Worm (Caenorhabditis elegans) whole organism, late embryonic: Measurements from ENCODE around the gene tag-297.
A peak's percentile ranks its signal among the peaks of the same experiment; 100 is the strongest.

Experiments used
- C08G9.2 ChIP-seq: sonication (generic microtip); optimal IDR thresholded peaks from 2 replicates; lab custom pipeline; 2016; ENCODE audit warnings: mild to moderate bottlenecking, missing genetic modification characterization, moderate library complexity, missing compliant biosample characterization
- C38D4.7 ChIP-seq: fragments of 200-800 bp; sonication (Bioruptor generic); optimal IDR thresholded peaks from 2 replicates; lab custom pipeline; 2018; ENCODE audit warnings: mild to moderate bottlenecking, missing genetic modification characterization, moderate library complexity, missing compliant biosample characterization
- F13H6.1 ChIP-seq: sonication (generic microtip); optimal IDR thresholded peaks from 2 replicates; lab custom pipeline; 2016; ENCODE audit warnings: missing genetic modification characterization, missing compliant biosample characterization
- Y22D7AL.16 ChIP-seq: sonication (generic microtip); optimal IDR thresholded peaks from 2 replicates; lab custom pipeline; 2016; ENCODE audit warnings: missing genetic modification characterization, missing compliant biosample characterization
- ahr-1 ChIP-seq: sonication (generic microtip); optimal IDR thresholded peaks from 2 replicates; lab custom pipeline; 2016; ENCODE audit warnings: missing genetic modification characterization, missing compliant biosample characterization
- ama-1 ChIP-seq: fragments of 150-350 bp; optimal IDR thresholded peaks from 2 replicates; lab custom pipeline; 2014
- ceh-14 ChIP-seq: sonication (generic microtip); optimal IDR thresholded peaks from 2 replicates; lab custom pipeline; 2016; ENCODE audit warnings: missing genotype, missing genetic modification characterization, missing compliant biosample characterization
- ceh-18 ChIP-seq: sonication (generic microtip); optimal IDR thresholded peaks from 2 replicates; lab custom pipeline; 2016; ENCODE audit warnings: missing genetic modification characterization, missing compliant biosample characterization
- ceh-2 ChIP-seq: sonication (generic microtip); optimal IDR thresholded peaks from 2 replicates; lab custom pipeline; 2016; ENCODE audit warnings: missing genotype, missing genetic modification characterization, missing compliant biosample characterization
- ceh-30 ChIP-seq: fragments of 150-350 bp; optimal IDR thresholded peaks from 2 replicates; lab custom pipeline; 2014; ENCODE audit warnings: missing biosample characterization, missing genetic modification characterization
- ceh-34 ChIP-seq: sonication (generic microtip); optimal IDR thresholded peaks from 2 replicates; lab custom pipeline; 2016; ENCODE audit warnings: mild to moderate bottlenecking, missing genetic modification characterization, missing compliant biosample characterization
- ceh-45 ChIP-seq: fragments of 200-800 bp; sonication (Bioruptor generic); IDR thresholded peaks from 2 replicates; pipeline ENCODE4 v1.3.6; 2022; ENCODE audit warnings: missing genetic modification reagents, missing genetic modification characterization, missing compliant biosample characterization
- ceh-6 ChIP-seq: fragments of 200-800 bp; sonication (Bioruptor generic); optimal IDR thresholded peaks from 2 replicates; lab custom pipeline; 2018; ENCODE audit warnings: mild to moderate bottlenecking, missing genetic modification characterization, missing compliant biosample characterization
- ceh-9 ChIP-seq: sonication (generic microtip); optimal IDR thresholded peaks from 2 replicates; lab custom pipeline; 2016; ENCODE audit warnings: mild to moderate bottlenecking, missing genetic modification characterization, inconsistent platforms, missing compliant biosample characterization
- che-1 ChIP-seq: sonication (generic microtip); optimal IDR thresholded peaks from 2 replicates; lab custom pipeline; 2016; ENCODE audit warnings: mild to moderate bottlenecking, missing genetic modification characterization, missing compliant biosample characterization
- elt-4 ChIP-seq: sonication (generic microtip); optimal IDR thresholded peaks from 2 replicates; lab custom pipeline; 2016; ENCODE audit warnings: missing genetic modification characterization, missing compliant biosample characterization
- ets-4 ChIP-seq: sonication (generic microtip); optimal IDR thresholded peaks from 2 replicates; lab custom pipeline; 2016; ENCODE audit warnings: missing genetic modification characterization, missing compliant biosample characterization
- eyg-1 ChIP-seq: sonication (generic microtip); optimal IDR thresholded peaks from 2 replicates; lab custom pipeline; 2016; ENCODE audit warnings: missing genotype, missing genetic modification characterization, missing compliant biosample characterization
- fax-1 ChIP-seq: sonication (generic microtip); optimal IDR thresholded peaks from 2 replicates; lab custom pipeline; 2016; ENCODE audit warnings: missing genotype, missing genetic modification characterization, missing compliant biosample characterization
- fkh-6 ChIP-seq: sonication (generic microtip); optimal IDR thresholded peaks from 2 replicates; lab custom pipeline; 2016; ENCODE audit warnings: missing genetic modification characterization, missing compliant biosample characterization
- gmeb-2 ChIP-seq: sonication (generic microtip); optimal IDR thresholded peaks from 2 replicates; lab custom pipeline; 2016; ENCODE audit warnings: missing genetic modification characterization, inconsistent platforms, missing compliant biosample characterization
- hlh-13 ChIP-seq: fragments of 200-800 bp; sonication (Bioruptor generic); optimal IDR thresholded peaks from 2 replicates; lab custom pipeline; 2018; ENCODE audit warnings: mild to moderate bottlenecking, missing genetic modification characterization, missing compliant biosample characterization
- hlh-30 ChIP-seq: sonication (generic microtip); optimal IDR thresholded peaks from 2 replicates; lab custom pipeline; 2017; ENCODE audit warnings: antibody characterized with exemption, missing genetic modification characterization, missing compliant biosample characterization; ENCODE audit not compliant: insufficient read depth
- hlh-6 ChIP-seq: sonication (generic microtip); optimal IDR thresholded peaks from 2 replicates; lab custom pipeline; 2016; ENCODE audit warnings: missing genotype, missing genetic modification characterization, missing compliant biosample characterization
- nfya-1 ChIP-seq: sonication (generic microtip); optimal IDR thresholded peaks from 2 replicates; lab custom pipeline; 2017; ENCODE audit warnings: missing genetic modification characterization, mild to moderate bottlenecking, missing compliant biosample characterization, antibody characterized with exemption, moderate library complexity
- nhr-11 ChIP-seq: fragments of 150-350 bp; optimal IDR thresholded peaks from 2 replicates; lab custom pipeline; 2014; ENCODE audit warnings: missing biosample characterization, missing genetic modification characterization
- nhr-232 ChIP-seq: sonication (generic microtip); optimal IDR thresholded peaks from 2 replicates; lab custom pipeline; 2016; ENCODE audit warnings: missing genetic modification characterization, missing compliant biosample characterization
- npax-4 ChIP-seq: sonication (generic microtip); optimal IDR thresholded peaks from 2 replicates; lab custom pipeline; 2016; ENCODE audit warnings: missing genetic modification characterization, missing compliant biosample characterization
- pat-9 ChIP-seq: fragments of 200-800 bp; sonication (Bioruptor generic); optimal IDR thresholded peaks from 2 replicates; lab custom pipeline; 2018; ENCODE audit warnings: mild to moderate bottlenecking, missing genetic modification characterization, moderate library complexity, missing compliant biosample characterization
- pax-1 ChIP-seq: fragments of 150-350 bp; optimal IDR thresholded peaks from 2 replicates; lab custom pipeline; 2014; ENCODE audit warnings: missing biosample characterization, missing genetic modification characterization
- ref-2 ChIP-seq: sonication (generic microtip); optimal IDR thresholded peaks from 2 replicates; lab custom pipeline; 2016; ENCODE audit warnings: missing genetic modification characterization, missing compliant biosample characterization
- rnt-1 ChIP-seq: sonication (generic microtip); optimal IDR thresholded peaks from 2 replicates; lab custom pipeline; 2016; ENCODE audit warnings: missing genetic modification characterization, missing compliant biosample characterization
- sdc-2 ChIP-seq: sonication (generic microtip); optimal IDR thresholded peaks from 2 replicates; lab custom pipeline; 2016; ENCODE audit warnings: missing genotype, missing genetic modification characterization, missing compliant biosample characterization
- sox-4 ChIP-seq: sonication (generic microtip); optimal IDR thresholded peaks from 2 replicates; lab custom pipeline; 2017; ENCODE audit warnings: mild to moderate bottlenecking, missing genetic modification characterization, inconsistent platforms, missing compliant biosample characterization
- unc-3 ChIP-seq, 2 experiments: fragments of 200-800 bp in 1 of 2; sonication (Bioruptor generic) in 1 of 2; sonication (generic microtip) in 1 of 2; conservative IDR thresholded peaks in 1 of 2; optimal IDR thresholded peaks in 1 of 2; 2 replicates each; pipeline versions ENCODE4 v1.3.6 to Lab custom; 2016 to 2022; ENCODE audit warnings: missing compliant biosample characterization in 2 of 2, missing genetic modification characterization in 2 of 2, missing genetic modification reagents in 1 of 2
- unc-86 ChIP-seq: sonication (generic microtip); optimal IDR thresholded peaks from 2 replicates; lab custom pipeline; 2016; ENCODE audit warnings: missing genetic modification characterization, missing compliant biosample characterization
- zip-5 ChIP-seq: sonication (generic microtip); optimal IDR thresholded peaks from 2 replicates; lab custom pipeline; 2016; ENCODE audit warnings: missing genetic modification characterization, missing compliant biosample characterization
- ztf-16 ChIP-seq: sonication (generic microtip); optimal IDR thresholded peaks from 2 replicates; lab custom pipeline; 2017; ENCODE audit warnings: missing genetic modification characterization, missing compliant biosample characterization

Gene tag-297

ce11 chrII:14647550-14647949 lies 20.1 kb downstream of the tag-297 start:
- TF ChIP-seq rnt-1 (tag; lab: Kevin White, UChicago) (no peak), gmeb-2 (tag; lab: Kevin White, UChicago) (no peak), npax-4 (tag; lab: Kevin White, UChicago) (no peak), ztf-16 (tag; lab: Kevin White, UChicago) (no peak), pat-9 (tag; lab: Kevin White, UChicago) (no peak), sox-4 (tag; lab: Kevin White, UChicago) (no peak), ets-4 (tag; lab: Kevin White, UChicago) (no peak)

DNA sequence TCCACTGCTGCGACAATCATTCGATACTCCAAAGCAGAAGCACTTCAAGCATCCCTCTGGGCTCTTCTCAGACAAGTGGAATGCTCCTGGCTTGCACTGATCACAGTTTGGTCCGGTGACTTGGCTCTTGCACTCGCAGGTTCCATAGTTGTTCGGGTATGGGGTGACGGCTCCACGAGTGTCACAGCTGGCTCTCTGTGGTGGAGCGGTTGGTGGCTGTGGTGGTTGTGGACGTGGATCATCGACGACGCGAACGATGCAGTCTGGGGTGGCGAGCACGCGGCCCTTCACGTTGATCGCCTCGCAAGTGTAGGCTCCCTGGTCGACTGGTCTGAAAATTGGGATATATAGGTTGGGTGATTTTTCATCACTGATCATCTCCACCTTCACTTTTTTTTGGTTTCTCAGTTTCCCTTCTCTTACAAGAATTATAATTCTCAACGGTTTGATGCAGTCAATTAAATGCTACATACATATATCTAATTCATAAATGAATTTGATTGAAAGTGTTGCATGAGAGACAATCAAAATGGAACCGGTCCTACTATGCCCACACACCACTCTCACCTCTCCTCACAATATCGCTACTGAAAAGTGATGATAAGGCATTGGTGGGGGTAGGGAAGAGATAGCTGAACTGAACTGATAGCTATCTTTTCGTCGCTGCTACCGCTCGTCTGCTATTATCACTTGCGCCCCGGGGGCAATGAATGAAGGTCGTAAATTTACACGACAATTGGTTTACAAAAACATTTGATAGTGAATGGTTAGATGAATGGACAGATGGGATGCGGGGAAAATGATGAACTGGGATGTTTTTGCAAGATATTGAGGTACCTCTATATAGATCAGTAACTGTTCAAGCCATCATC lies 37.5 kb downstream of the tag-297 start:
- TF ChIP-seq pat-9 (tag; lab: Kevin White, UChicago), result no peak
- TF ChIP-seq, all 69 proteins: peak for 0

ce11 chrII:14666274-14666673 lies 38.8 kb downstream of the tag-297 start:
- TF ChIP-seq ceh-45 (GFP tag; lab: Robert Waterston, UW), result no peak
- TF ChIP-seq ref-2 (tag; lab: Kevin White, UChicago), result no peak
- TF ChIP-seq hlh-6, result no peak
- TF ChIP-seq nhr-11 (tag; lab: Kevin White, UChicago), result no peak
- no peak for TF ChIP-seq pax-1 (tag; lab: Kevin White, UChicago)
- TF ChIP-seq F13H6.1 (tag; lab: Kevin White, UChicago), result no peak
- TF ChIP-seq hlh-13 (GFP tag; lab: Kevin White, UChicago), result no peak
- no peak for TF ChIP-seq eyg-1 (tag; lab: Kevin White, UChicago)
- no peak for TF ChIP-seq ceh-34 (tag; lab: Kevin White, UChicago)
- TF ChIP-seq ceh-6, result no peak
- TF ChIP-seq Y22D7AL.16 (tag; lab: Kevin White, UChicago), result no peak
- no peak for TF ChIP-seq ceh-14 (tag; lab: Kevin White, UChicago)
- TF ChIP-seq ets-4 (tag; lab: Kevin White, UChicago), result no peak
- TF ChIP-seq ceh-2 (tag; lab: Kevin White, UChicago), result no peak
- TF ChIP-seq unc-3 (GFP tag; conservative IDR thresholded peaks at IDR 0.05; lab: Robert Waterston, UW), result no peak
- TF ChIP-seq unc-3 (tag; optimal IDR thresholded peaks at IDR 0.05; lab: Kevin White, UChicago), result no peak
- no peak for TF ChIP-seq unc-86 (tag; lab: Kevin White, UChicago)
- no peak for TF ChIP-seq ceh-9

DNA sequence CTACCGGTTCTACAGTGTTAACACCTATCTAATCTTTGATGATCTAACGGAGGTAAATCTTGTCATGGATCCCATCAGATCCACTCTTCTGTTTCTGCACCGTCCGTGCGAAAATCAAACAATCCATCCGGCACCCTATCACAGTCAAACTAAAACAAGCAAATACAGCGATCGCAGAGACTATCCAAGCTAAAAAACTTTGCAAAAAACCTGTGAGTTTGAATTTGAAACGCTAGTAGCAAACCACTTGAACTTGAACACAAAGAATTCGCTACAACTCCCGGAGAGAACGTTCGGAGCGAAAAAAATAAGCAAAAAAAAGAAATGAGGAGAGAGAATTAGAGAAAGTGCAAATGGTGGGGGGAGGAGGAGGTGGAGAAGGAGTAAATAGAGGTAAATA lies 41.2 kb downstream of the tag-297 start:
- TF ChIP-seq elt-4 (tag; lab: Kevin White, UChicago) (no peak), ceh-18 (tag; lab: Kevin White, UChicago) (no peak), ceh-30 (tag; lab: Kevin White, UChicago) (no peak), ceh-9 (no peak), rnt-1 (tag; lab: Kevin White, UChicago) (no peak), zip-5 (tag; lab: Kevin White, UChicago) (no peak), ceh-2 (tag; lab: Kevin White, UChicago) (no peak)

- no peak for TF ChIP-seq eyg-1 (tag; lab: Kevin White, UChicago)
- peak; percentile 1 for TF ChIP-seq ceh-18 (tag; lab: Kevin White, UChicago)
- TF ChIP-seq sdc-2 (tag; lab: Kevin White, UChicago), result no peak
- no peak for TF ChIP-seq ahr-1
- no peak for TF ChIP-seq ama-1
- TF ChIP-seq, all 69 proteins: peak for 1
These were observed 42.7 kb downstream of the tag-297 start for ce11 chrII:14670175-14670574.

- no peak for TF ChIP-seq npax-4 (tag; lab: Kevin White, UChicago)
- no peak for TF ChIP-seq ets-4 (tag; lab: Kevin White, UChicago)
- TF ChIP-seq F13H6.1 (tag; lab: Kevin White, UChicago), result no peak
- no peak for TF ChIP-seq ama-1
- no peak for TF ChIP-seq fax-1
- TF ChIP-seq fkh-6, result no peak
- no peak for TF ChIP-seq hlh-30
- TF ChIP-seq nhr-11 (tag; lab: Kevin White, UChicago), result no peak
- TF ChIP-seq nfya-1, result no peak
- TF ChIP-seq ceh-18 (tag; lab: Kevin White, UChicago), result no peak
- TF ChIP-seq ceh-30 (tag; lab: Kevin White, UChicago), result no peak
- TF ChIP-seq che-1 (tag; lab: Kevin White, UChicago), result no peak
- TF ChIP-seq C08G9.2 (tag; lab: Kevin White, UChicago), result no peak
- TF ChIP-seq C38D4.7, result no peak
- TF ChIP-seq gmeb-2 (tag; lab: Kevin White, UChicago), result no peak
- TF ChIP-seq nhr-232, result no peak
These were observed 44.7 kb downstream of the tag-297 start for ce11 chrII:14672095-14672494.
